Worm (Caenorhabditis elegans) whole organism, midembryonic: ENCODE results near the gene F45D11.11.

Source experiments
- cog-1 ChIP-seq: sonication (generic microtip); optimal IDR thresholded peaks from 2 replicates; lab custom pipeline; 2016; ENCODE audit warnings: missing genetic modification characterization, missing compliant biosample characterization
- flt-1 ChIP-seq: fragments of 200-800 bp; sonication (Bioruptor generic); IDR thresholded peaks from 2 replicates; pipeline ENCODE4 v1.3.6; 2022; ENCODE audit warnings: missing genetic modification characterization, missing compliant biosample characterization
- ref-1 ChIP-seq: fragments of 200-800 bp; sonication (Bioruptor generic); conservative IDR thresholded peaks from 2 replicates; pipeline ENCODE4 v1.3.6; 2022; ENCODE audit warnings: missing genetic modification reagents, missing genetic modification characterization, missing compliant biosample characterization

DNA sequence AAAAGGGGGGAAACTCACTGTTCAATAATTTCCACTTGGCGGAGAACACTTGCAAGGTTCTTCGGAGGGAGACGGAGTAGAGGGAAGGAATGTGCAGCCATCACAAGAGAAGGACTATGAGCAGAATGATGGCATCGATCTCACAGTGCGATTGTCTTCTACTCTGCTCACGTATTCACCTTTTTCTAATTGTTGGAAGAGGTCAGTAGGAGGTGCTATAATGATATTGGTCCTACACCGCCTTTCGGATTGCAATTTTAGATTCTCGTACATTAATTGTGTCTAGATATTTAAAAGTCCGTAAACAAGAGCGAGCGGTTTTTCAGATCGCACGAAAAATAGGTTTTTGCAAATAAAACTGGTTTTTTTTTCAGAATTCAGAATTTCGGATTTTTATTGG is 44.5 kb upstream of the F45D11.11 start, which contains the start of gene fbxb-39:
- no peak for TF ChIP-seq flt-1 (GFP tag; lab: Robert Waterston, UW)
- no peak for TF ChIP-seq cog-1 (tag; lab: Kevin White, UChicago)
- no peak for TF ChIP-seq ref-1
